Worm (Caenorhabditis elegans) whole organism, L1 larva: ENCODE measurements around the gene pqn-29.

Source experiments
- C04F5.9 ChIP-seq: sonication (generic microtip); optimal IDR thresholded peaks from 2 replicates; lab custom pipeline; 2016; ENCODE audit warnings: missing genetic modification characterization, missing compliant biosample characterization
- C16A3.4 ChIP-seq: fragments of 150-350 bp; optimal IDR thresholded peaks from 2 replicates; lab custom pipeline; 2014; ENCODE audit warnings: missing biosample characterization, missing genetic modification characterization
- Y116A8C.19 ChIP-seq: sonication (generic microtip); optimal IDR thresholded peaks from 2 replicates; lab custom pipeline; 2016; ENCODE audit warnings: missing compliant biosample characterization, missing genetic modification characterization, borderline replicate concordance
- ama-1 ChIP-seq: fragments of 150-350 bp; optimal IDR thresholded peaks from 2 replicates; lab custom pipeline; 2014
- ceh-8 ChIP-seq: fragments of 200-800 bp; sonication (Bioruptor generic); optimal IDR thresholded peaks from 2 replicates; lab custom pipeline; 2018; ENCODE audit warnings: mild to moderate bottlenecking, missing genetic modification characterization, moderate library complexity, missing compliant biosample characterization
- ceh-90 ChIP-seq: sonication (generic microtip); optimal IDR thresholded peaks from 2 replicates; lab custom pipeline; 2016; ENCODE audit warnings: missing genetic modification characterization, missing compliant biosample characterization
- ces-1 ChIP-seq: fragments of 150-350 bp; optimal IDR thresholded peaks from 2 replicates; lab custom pipeline; 2014; ENCODE audit warnings: missing biosample characterization, missing genetic modification reagents, missing genetic modification characterization
- efl-1 ChIP-seq, 4 experiments: fragments of 150-350 bp; optimal IDR thresholded peaks in 3 of 4; peaks in 1 of 4; 1 replicate in 1 of 4; 2 replicates in 3 of 4; lab custom pipeline; 2014; ENCODE audit warnings: missing biosample characterization in 2 of 4, missing genetic modification characterization in 2 of 4, missing genetic modification reagents in 2 of 4
- egl-13 ChIP-seq: sonication (generic microtip); optimal IDR thresholded peaks from 2 replicates; lab custom pipeline; 2016; ENCODE audit warnings: missing genotype, missing genetic modification reagents, missing genetic modification characterization, missing compliant biosample characterization
- egl-27 ChIP-seq, 2 experiments: fragments of 150-350 bp in 1 of 2; sonication (generic microtip); optimal IDR thresholded peaks; 3 replicates each; lab custom pipeline; 2017 to 2018; ENCODE audit warnings: missing biosample characterization in 2 of 2, missing genetic modification characterization in 2 of 2, missing genetic modification reagents in 2 of 2
- elt-2 ChIP-seq: sonication (generic microtip); optimal IDR thresholded peaks from 2 replicates; lab custom pipeline; 2016; ENCODE audit warnings: missing genetic modification characterization, mild to moderate bottlenecking, inconsistent platforms, missing compliant biosample characterization, missing genetic modification reagents
- hlh-17 ChIP-seq: fragments of 200-800 bp; sonication (Bioruptor generic); optimal IDR thresholded peaks from 2 replicates; lab custom pipeline; 2018; ENCODE audit warnings: missing genetic modification characterization, mild to moderate bottlenecking, missing compliant biosample characterization, moderate library complexity, borderline replicate concordance
- hlh-4 ChIP-seq: sonication (generic microtip); optimal IDR thresholded peaks from 2 replicates; lab custom pipeline; 2016; ENCODE audit warnings: mild to moderate bottlenecking, missing genetic modification characterization, missing compliant biosample characterization
- lin-13 ChIP-seq: fragments of 150-350 bp; optimal IDR thresholded peaks from 2 replicates; lab custom pipeline; 2014; ENCODE audit warnings: missing biosample characterization, missing genetic modification reagents, missing genetic modification characterization
- lin-14 ChIP-seq: fragments of 200-800 bp; sonication (Bioruptor generic); optimal IDR thresholded peaks from 2 replicates; lab custom pipeline; 2018; ENCODE audit warnings: mild to moderate bottlenecking, missing genetic modification characterization, moderate library complexity, missing compliant biosample characterization
- lin-35 ChIP-seq, 2 experiments: fragments of 150-350 bp; optimal IDR thresholded peaks; 2 replicates each; lab custom pipeline; 2014; ENCODE audit warnings: missing biosample characterization in 2 of 2, missing genetic modification characterization in 2 of 2, missing genetic modification reagents in 2 of 2
- lin-39 ChIP-seq: fragments of 150-350 bp; optimal IDR thresholded peaks from 2 replicates; lab custom pipeline; 2014; ENCODE audit warnings: missing biosample characterization, missing genetic modification reagents, missing genetic modification characterization
- lir-3 ChIP-seq: sonication (generic microtip); optimal IDR thresholded peaks from 2 replicates; lab custom pipeline; 2016; ENCODE audit warnings: mild to moderate bottlenecking, missing genetic modification characterization, moderate library complexity, missing compliant biosample characterization; ENCODE audit not compliant: poor library complexity
- lsy-2 ChIP-seq, 2 experiments: fragments of 150-350 bp; optimal IDR thresholded peaks; 2 replicates each; lab custom pipeline; 2014; ENCODE audit warnings: missing biosample characterization in 2 of 2, missing genetic modification characterization in 2 of 2
- mep-1 ChIP-seq: fragments of 150-350 bp; optimal IDR thresholded peaks from 2 replicates; lab custom pipeline; 2014; ENCODE audit warnings: missing biosample characterization, missing genetic modification characterization
- nhr-76 ChIP-seq: sonication (generic microtip); optimal IDR thresholded peaks from 2 replicates; lab custom pipeline; 2017; ENCODE audit warnings: missing biosample characterization, missing genetic modification characterization
- nhr-77 ChIP-seq: fragments of 150-350 bp; optimal IDR thresholded peaks from 2 replicates; lab custom pipeline; 2014; ENCODE audit warnings: missing biosample characterization, missing genetic modification characterization
- pag-3 ChIP-seq: sonication (generic microtip); optimal IDR thresholded peaks from 2 replicates; lab custom pipeline; 2017; ENCODE audit warnings: missing genetic modification characterization, mild to moderate bottlenecking, missing compliant biosample characterization, antibody characterized with exemption, borderline replicate concordance; ENCODE audit not compliant: insufficient read depth
- pax-3 ChIP-seq: fragments of 200-800 bp; sonication (Bioruptor generic); optimal IDR thresholded peaks from 2 replicates; lab custom pipeline; 2018; ENCODE audit warnings: mild to moderate bottlenecking, missing genetic modification characterization, moderate library complexity, missing compliant biosample characterization
- pqm-1 ChIP-seq: sonication (generic microtip); optimal IDR thresholded peaks from 3 replicates; lab custom pipeline; 2017; ENCODE audit warnings: missing biosample characterization, missing genetic modification characterization
- sox-4 ChIP-seq: sonication (generic microtip); optimal IDR thresholded peaks from 2 replicates; lab custom pipeline; 2016; ENCODE audit warnings: missing genetic modification characterization, missing compliant biosample characterization
- sup-37 ChIP-seq: fragments of 200-800 bp; sonication (Bioruptor generic); optimal IDR thresholded peaks from 2 replicates; lab custom pipeline; 2018; ENCODE audit warnings: mild to moderate bottlenecking, missing genetic modification characterization, missing compliant biosample characterization
- tbx-2 ChIP-seq: sonication (generic microtip); optimal IDR thresholded peaks from 2 replicates; lab custom pipeline; 2016; ENCODE audit warnings: missing genetic modification characterization, missing compliant biosample characterization
- tlp-1 ChIP-seq: fragments of 150-350 bp; optimal IDR thresholded peaks from 2 replicates; lab custom pipeline; 2014; ENCODE audit warnings: missing biosample characterization, missing genetic modification characterization
- unc-30 ChIP-seq: sonication (generic microtip); optimal IDR thresholded peaks from 2 replicates; lab custom pipeline; 2017; ENCODE audit warnings: missing biosample characterization, missing genetic modification characterization
- xbp-1 ChIP-seq: sonication (generic microtip); optimal IDR thresholded peaks from 2 replicates; lab custom pipeline; 2016; ENCODE audit warnings: missing genetic modification characterization, missing compliant biosample characterization
- zip-4 ChIP-seq: fragments of 200-800 bp; sonication (Bioruptor generic); optimal IDR thresholded peaks from 2 replicates; lab custom pipeline; 2018; ENCODE audit warnings: mild to moderate bottlenecking, missing genetic modification characterization, moderate library complexity, missing compliant biosample characterization
- ztf-4 ChIP-seq: fragments of 150-350 bp; optimal IDR thresholded peaks from 2 replicates; lab custom pipeline; 2014; ENCODE audit warnings: missing biosample characterization, missing genetic modification characterization

pqn-29 gene

DNA sequence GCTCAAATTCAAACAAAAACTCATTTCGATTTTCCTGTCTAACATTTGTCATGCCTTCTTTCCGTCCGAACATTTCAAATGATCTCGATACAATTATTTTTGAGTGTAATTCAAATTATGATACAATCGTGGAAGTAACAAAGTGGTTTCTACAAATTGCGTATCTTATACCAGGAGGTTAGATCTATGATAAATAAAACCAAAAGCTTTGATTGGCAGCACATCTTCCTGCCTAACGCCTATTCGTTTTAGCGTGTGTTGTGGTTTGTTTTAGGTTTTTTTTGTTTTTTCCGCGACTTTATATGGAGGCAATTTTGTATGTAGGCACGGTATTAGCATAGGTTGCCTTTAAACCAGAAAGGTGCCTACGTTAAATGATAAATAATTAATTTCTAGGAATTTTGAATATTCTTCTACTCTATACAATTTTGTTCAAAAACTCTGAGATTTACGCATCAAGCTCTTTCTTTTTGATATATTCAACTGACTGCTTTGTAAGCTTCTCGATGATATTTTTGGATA, 33.9 kb upstream of the pqn-29 start, which contains the start of gene srg-11:
srg-11 (plus strand) TSS at position 51 of the 522 bp plus-strand sequence.
- no peak for TF ChIP-seq mep-1 (tag; lab: Kevin White, UChicago)
- TF ChIP-seq ces-1 (GFP tag; lab: Kevin White, UChicago) = no peak
- TF ChIP-seq ztf-4 = no peak
- no peak for TF ChIP-seq pax-3 (tag; lab: Kevin White, UChicago)
- no peak for TF ChIP-seq egl-27 (tag; optimal IDR thresholded peaks at IDR 0.05; lab: Kevin White, UChicago)
- TF ChIP-seq pqm-1 (tag; lab: Kevin White, UChicago) = no peak
- TF ChIP-seq sup-37 (GFP tag; lab: Kevin White, UChicago) = no peak
- no peak for TF ChIP-seq lsy-2 (tag; optimal IDR thresholded peaks at IDR 0.05; lab: Kevin White, UChicago)
- TF ChIP-seq nhr-77 (tag; lab: Kevin White, UChicago) = no peak
- TF ChIP-seq Y116A8C.19 = no peak
- no peak for TF ChIP-seq hlh-4 (tag; lab: Kevin White, UChicago)
- TF ChIP-seq, all 84 proteins: peak for 0

DNA sequence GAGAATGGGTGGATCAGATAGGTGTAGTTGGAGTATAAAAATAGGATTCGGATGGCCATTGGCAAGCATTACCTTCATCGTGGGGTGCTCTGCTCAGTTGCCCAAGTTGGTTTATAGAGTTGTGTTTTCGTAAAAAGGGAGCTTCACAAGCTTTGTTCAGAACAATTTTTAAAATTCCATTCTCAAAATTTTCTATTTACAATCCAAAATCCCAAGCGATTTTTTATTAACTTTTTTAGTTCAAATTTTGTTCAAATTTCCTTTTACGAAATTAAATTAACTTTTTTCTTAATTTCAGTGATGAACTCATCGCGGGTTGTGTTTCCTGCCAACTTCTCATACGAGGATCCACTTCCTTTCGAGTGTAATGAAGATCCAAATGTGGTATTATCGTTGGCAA, 31.3 kb upstream of the pqn-29 start, which contains the start of gene srg-10:
srg-10 (plus strand) TSS at position 301 of the 400 bp plus-strand sequence.
- TF ChIP-seq pax-3 (tag; lab: Kevin White, UChicago) (no peak), ceh-90 (tag; lab: Kevin White, UChicago) (no peak), sox-4 (tag; lab: Kevin White, UChicago) (no peak), hlh-17 (GFP tag; lab: Kevin White, UChicago) (no peak)

DNA sequence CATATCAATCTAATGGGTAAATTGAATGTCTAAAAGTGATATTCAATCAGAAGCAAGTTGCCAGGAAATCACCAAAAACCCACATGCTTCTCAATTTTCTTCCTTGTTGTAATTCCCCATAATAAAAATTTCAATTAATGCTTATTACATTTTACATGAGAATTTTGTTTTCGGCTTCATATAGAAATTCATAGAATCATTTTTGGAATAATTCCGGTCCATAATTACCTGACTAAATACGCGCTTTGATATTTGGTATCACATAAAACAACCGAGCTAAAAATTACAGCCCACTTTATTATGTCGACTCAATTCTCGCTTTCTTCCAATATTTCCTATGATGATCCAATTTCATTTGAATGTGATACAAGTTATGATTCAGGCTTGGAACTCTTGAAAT, 25.8 kb upstream of the pqn-29 start, which contains the start of gene srg-13:
srg-13 (plus strand) TSS at position 301 of the 400 bp plus-strand sequence.
- no peak for TF ChIP-seq Y116A8C.19
- no peak for TF ChIP-seq egl-13 (tag; lab: Kevin White, UChicago)
- TF ChIP-seq lin-14 (GFP tag; lab: Kevin White, UChicago) = no peak
- no peak for TF ChIP-seq lir-3
- no peak for TF ChIP-seq lin-39
- TF ChIP-seq xbp-1 (tag; lab: Kevin White, UChicago) = no peak
- TF ChIP-seq pag-3 (tag; lab: Kevin White, UChicago) = no peak
- no peak for TF ChIP-seq tlp-1 (tag; lab: Kevin White, UChicago)
- TF ChIP-seq ceh-8 (GFP tag; lab: Kevin White, UChicago) = no peak
- TF ChIP-seq C04F5.9 (tag; lab: Kevin White, UChicago) = no peak
- TF ChIP-seq nhr-76 (tag; lab: Kevin White, UChicago) = no peak
- TF ChIP-seq lsy-2 (tag; optimal IDR thresholded peaks at IDR 0.05; lab: Kevin White, UChicago) = no peak

DNA sequence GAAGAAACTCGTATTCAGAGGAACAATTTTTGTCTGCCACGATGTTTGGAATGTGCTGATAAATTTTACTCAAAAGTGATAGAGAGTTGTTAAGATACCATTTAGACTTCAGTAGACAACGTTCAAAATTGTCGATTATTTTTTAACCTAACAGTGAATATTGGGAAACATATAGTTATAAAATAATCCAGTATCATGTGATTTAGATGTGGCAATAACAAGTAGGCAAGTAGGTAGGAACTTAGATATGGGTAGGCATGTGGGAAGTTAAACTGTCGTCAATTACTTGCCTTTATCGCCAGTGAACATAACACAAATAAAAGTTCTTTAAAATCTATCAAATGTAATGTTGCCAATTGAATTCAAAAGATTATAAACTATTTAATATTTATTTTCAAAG, 25.3 kb upstream of the pqn-29 start, which contains the start of gene T23F11.11:
T23F11.11 (minus strand) TSS at position 101 of the 400 bp plus-strand sequence.
- no peak for TF ChIP-seq ceh-8 (GFP tag; lab: Kevin White, UChicago)
- TF ChIP-seq nhr-76 (tag; lab: Kevin White, UChicago) = no peak
- no peak for TF ChIP-seq ces-1 (GFP tag; lab: Kevin White, UChicago)
- no peak for TF ChIP-seq nhr-77 (tag; lab: Kevin White, UChicago)
- TF ChIP-seq lin-13 (GFP tag; lab: Kevin White, UChicago) = no peak
- no peak for TF ChIP-seq C16A3.4 (tag; lab: Kevin White, UChicago)
- TF ChIP-seq ceh-90 (tag; lab: Kevin White, UChicago) = no peak
- no peak for TF ChIP-seq unc-30 (tag; lab: Kevin White, UChicago)
- no peak for TF ChIP-seq zip-4 (GFP tag; lab: Kevin White, UChicago)
- TF ChIP-seq tbx-2 (tag; lab: Kevin White, UChicago) = no peak
- TF ChIP-seq ama-1 (lab: Kevin White, UChicago) = no peak
- TF ChIP-seq egl-27 (tag; optimal IDR thresholded peaks at IDR 0.05; lab: Kevin White, UChicago) = no peak

DNA sequence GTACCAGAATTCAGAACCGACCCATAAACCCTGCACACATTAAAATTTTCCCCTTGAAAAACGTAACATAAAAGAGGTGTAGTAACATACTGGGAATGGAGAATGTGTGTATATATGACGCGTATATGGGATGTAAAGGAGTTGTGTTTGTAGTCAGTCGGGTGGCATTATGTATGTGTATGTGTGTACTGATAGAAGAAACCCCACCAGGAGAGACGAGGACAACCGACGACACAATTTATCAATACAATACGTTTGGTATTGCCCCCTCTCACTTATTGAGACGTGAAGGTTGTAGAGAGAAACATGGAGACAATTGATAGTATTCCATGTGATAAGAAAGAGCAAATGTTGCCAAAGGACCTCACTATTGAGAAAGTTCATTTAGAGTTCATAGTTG, 21.9 kb upstream of the pqn-29 start:
- TF ChIP-seq elt-2 (tag; lab: Kevin White, UChicago) (peak; percentile 46), pqm-1 (tag; lab: Kevin White, UChicago) (peak; percentile 25), lin-35 (GFP tag; optimal IDR thresholded peaks at IDR 0.05; lab: Kevin White, UChicago) (peak in 1 of 2 experiments; percentile 20), xbp-1 (tag; lab: Kevin White, UChicago) (no peak), efl-1 (optimal IDR thresholded peaks at IDR 0.05; lab: Kevin White, UChicago) (no peak), efl-1 (GFP tag; optimal IDR thresholded peaks at IDR 0.05 in 1 of 2; lab: Kevin White, UChicago) (peak in 1 of 2 experiments; percentile 59), lin-39 (no peak), lin-14 (GFP tag; lab: Kevin White, UChicago) (peak; percentile 3)
